Worm (Caenorhabditis elegans) whole organism, L1 larva: ENCODE results near the gene srd-47.

Experiments used
- C04F5.9 ChIP-seq: sonication (generic microtip); optimal IDR thresholded peaks from 2 replicates; lab custom pipeline; 2016; ENCODE audit warnings: missing genetic modification characterization, missing compliant biosample characterization
- C16A3.4 ChIP-seq: fragments of 150-350 bp; optimal IDR thresholded peaks from 2 replicates; lab custom pipeline; 2014; ENCODE audit warnings: missing biosample characterization, missing genetic modification characterization
- C34B4.2 ChIP-seq: sonication (generic microtip); optimal IDR thresholded peaks from 2 replicates; lab custom pipeline; 2017; ENCODE audit warnings: mild to moderate bottlenecking, missing genetic modification characterization, missing compliant biosample characterization
- Y116A8C.19 ChIP-seq: sonication (generic microtip); optimal IDR thresholded peaks from 2 replicates; lab custom pipeline; 2016; ENCODE audit warnings: missing compliant biosample characterization, missing genetic modification characterization, borderline replicate concordance
- aly-2 ChIP-seq: fragments of 150-350 bp; optimal IDR thresholded peaks from 2 replicates; lab custom pipeline; 2014; ENCODE audit warnings: missing biosample characterization, missing genetic modification characterization
- ceh-63 ChIP-seq: fragments of 200-800 bp; sonication (Bioruptor generic); optimal IDR thresholded peaks from 2 replicates; lab custom pipeline; 2018; ENCODE audit warnings: mild to moderate bottlenecking, missing genetic modification characterization, missing compliant biosample characterization
- ces-1 ChIP-seq: fragments of 150-350 bp; optimal IDR thresholded peaks from 2 replicates; lab custom pipeline; 2014; ENCODE audit warnings: missing biosample characterization, missing genetic modification reagents, missing genetic modification characterization
- dpl-1 ChIP-seq, 3 experiments: fragments of 150-350 bp in 2 of 3; sonication (generic microtip) in 1 of 3; optimal IDR thresholded peaks; 2 replicates each; lab custom pipeline; 2014 to 2017; ENCODE audit warnings: missing biosample characterization in 3 of 3, missing genetic modification characterization in 3 of 3, missing genetic modification reagents in 3 of 3
- efl-1 ChIP-seq, 4 experiments: fragments of 150-350 bp; optimal IDR thresholded peaks in 3 of 4; peaks in 1 of 4; 1 replicate in 1 of 4; 2 replicates in 3 of 4; lab custom pipeline; 2014; ENCODE audit warnings: missing biosample characterization in 2 of 4, missing genetic modification characterization in 2 of 4, missing genetic modification reagents in 2 of 4
- efl-3 ChIP-seq: fragments of 200-800 bp; sonication (Bioruptor generic); optimal IDR thresholded peaks from 2 replicates; lab custom pipeline; 2018; ENCODE audit warnings: mild to moderate bottlenecking, missing genetic modification characterization, missing compliant biosample characterization
- egl-13 ChIP-seq: sonication (generic microtip); optimal IDR thresholded peaks from 2 replicates; lab custom pipeline; 2016; ENCODE audit warnings: missing genotype, missing genetic modification reagents, missing genetic modification characterization, missing compliant biosample characterization
- egl-27 ChIP-seq, 2 experiments: fragments of 150-350 bp in 1 of 2; sonication (generic microtip); optimal IDR thresholded peaks; 3 replicates each; lab custom pipeline; 2017 to 2018; ENCODE audit warnings: missing biosample characterization in 2 of 2, missing genetic modification characterization in 2 of 2, missing genetic modification reagents in 2 of 2
- fkh-4 ChIP-seq: sonication (generic microtip); optimal IDR thresholded peaks from 2 replicates; lab custom pipeline; 2016; ENCODE audit warnings: missing compliant biosample characterization, missing genetic modification characterization, borderline replicate concordance
- fkh-8 ChIP-seq: sonication (generic microtip); optimal IDR thresholded peaks from 2 replicates; lab custom pipeline; 2016; ENCODE audit warnings: mild to moderate bottlenecking, missing genetic modification characterization, missing compliant biosample characterization
- fos-1 ChIP-seq: fragments of 150-350 bp; optimal IDR thresholded peaks from 2 replicates; lab custom pipeline; 2014; ENCODE audit warnings: missing biosample characterization, missing genetic modification characterization
- hlh-17 ChIP-seq: fragments of 200-800 bp; sonication (Bioruptor generic); optimal IDR thresholded peaks from 2 replicates; lab custom pipeline; 2018; ENCODE audit warnings: missing genetic modification characterization, mild to moderate bottlenecking, missing compliant biosample characterization, moderate library complexity, borderline replicate concordance
- hpl-2 ChIP-seq: fragments of 150-350 bp; optimal IDR thresholded peaks from 2 replicates; lab custom pipeline; 2014; ENCODE audit warnings: missing biosample characterization, missing genetic modification reagents, missing genetic modification characterization
- lin-13 ChIP-seq: fragments of 150-350 bp; optimal IDR thresholded peaks from 2 replicates; lab custom pipeline; 2014; ENCODE audit warnings: missing biosample characterization, missing genetic modification reagents, missing genetic modification characterization
- lin-14 ChIP-seq: fragments of 200-800 bp; sonication (Bioruptor generic); optimal IDR thresholded peaks from 2 replicates; lab custom pipeline; 2018; ENCODE audit warnings: mild to moderate bottlenecking, missing genetic modification characterization, moderate library complexity, missing compliant biosample characterization
- lin-15B ChIP-seq: fragments of 150-350 bp; sonication (generic microtip); optimal IDR thresholded peaks from 3 replicates; lab custom pipeline; 2014; ENCODE audit warnings: missing biosample characterization, missing genetic modification characterization
- lir-3 ChIP-seq: sonication (generic microtip); optimal IDR thresholded peaks from 2 replicates; lab custom pipeline; 2016; ENCODE audit warnings: mild to moderate bottlenecking, missing genetic modification characterization, moderate library complexity, missing compliant biosample characterization; ENCODE audit not compliant: poor library complexity
- nhr-11 ChIP-seq: fragments of 150-350 bp; optimal IDR thresholded peaks from 2 replicates; lab custom pipeline; 2014; ENCODE audit warnings: missing biosample characterization, missing genetic modification characterization
- nhr-19 ChIP-seq: fragments of 200-800 bp; sonication (Bioruptor generic); conservative IDR thresholded peaks from 2 replicates; pipeline ENCODE4 v1.3.6; 2022; ENCODE audit warnings: missing genetic modification characterization, missing compliant biosample characterization
- nhr-237 ChIP-seq: fragments of 150-350 bp; optimal IDR thresholded peaks from 2 replicates; lab custom pipeline; 2014; ENCODE audit warnings: missing biosample characterization, missing genetic modification characterization
- nhr-71 ChIP-seq: sonication (generic microtip); optimal IDR thresholded peaks from 2 replicates; lab custom pipeline; 2016; ENCODE audit warnings: mild to moderate bottlenecking, missing genetic modification characterization, moderate library complexity, missing compliant biosample characterization
- nhr-76 ChIP-seq: sonication (generic microtip); optimal IDR thresholded peaks from 2 replicates; lab custom pipeline; 2017; ENCODE audit warnings: missing biosample characterization, missing genetic modification characterization
- nhr-84 ChIP-seq: sonication (generic microtip); optimal IDR thresholded peaks from 2 replicates; lab custom pipeline; 2017; ENCODE audit warnings: missing biosample characterization, missing genetic modification characterization
- nhr-85 ChIP-seq: sonication (generic microtip); peaks from one replicate; lab custom pipeline; 2016; ENCODE audit warnings: missing genetic modification characterization, inconsistent platforms, missing compliant biosample characterization
- pax-3 ChIP-seq: fragments of 200-800 bp; sonication (Bioruptor generic); optimal IDR thresholded peaks from 2 replicates; lab custom pipeline; 2018; ENCODE audit warnings: mild to moderate bottlenecking, missing genetic modification characterization, moderate library complexity, missing compliant biosample characterization
- pqm-1 ChIP-seq: sonication (generic microtip); optimal IDR thresholded peaks from 3 replicates; lab custom pipeline; 2017; ENCODE audit warnings: missing biosample characterization, missing genetic modification characterization
- snpc-4 ChIP-seq: fragments of 150-350 bp; optimal IDR thresholded peaks from 2 replicates; lab custom pipeline; 2014; ENCODE audit warnings: missing biosample characterization, missing genetic modification characterization
- sox-4 ChIP-seq: sonication (generic microtip); optimal IDR thresholded peaks from 2 replicates; lab custom pipeline; 2016; ENCODE audit warnings: missing genetic modification characterization, missing compliant biosample characterization
- sptf-1 ChIP-seq: fragments of 150-350 bp; optimal IDR thresholded peaks from 2 replicates; lab custom pipeline; 2014; ENCODE audit warnings: missing biosample characterization, missing genetic modification characterization
- sup-37 ChIP-seq: fragments of 200-800 bp; sonication (Bioruptor generic); optimal IDR thresholded peaks from 2 replicates; lab custom pipeline; 2018; ENCODE audit warnings: mild to moderate bottlenecking, missing genetic modification characterization, missing compliant biosample characterization
- swsn-7 ChIP-seq: sonication (generic microtip); optimal IDR thresholded peaks from 2 replicates; lab custom pipeline; 2016; ENCODE audit warnings: missing genetic modification characterization, missing compliant biosample characterization
- tbx-2 ChIP-seq: sonication (generic microtip); optimal IDR thresholded peaks from 2 replicates; lab custom pipeline; 2016; ENCODE audit warnings: missing genetic modification characterization, missing compliant biosample characterization
- tlp-1 ChIP-seq: fragments of 150-350 bp; optimal IDR thresholded peaks from 2 replicates; lab custom pipeline; 2014; ENCODE audit warnings: missing biosample characterization, missing genetic modification characterization
- unc-130 ChIP-seq: fragments of 150-350 bp; optimal IDR thresholded peaks from 2 replicates; lab custom pipeline; 2017; ENCODE audit warnings: missing biosample characterization, missing genetic modification characterization, inconsistent platforms
- unc-98 ChIP-seq: fragments of 200-800 bp; sonication (Bioruptor generic); IDR thresholded peaks from 2 replicates; pipeline ENCODE4 v1.3.6; 2022; ENCODE audit warnings: missing genetic modification characterization, missing compliant biosample characterization
- ztf-11 ChIP-seq, 2 experiments: sonication (generic microtip); optimal IDR thresholded peaks; 2 replicates each; lab custom pipeline; 2016 to 2017; ENCODE audit warnings: missing genetic modification characterization in 2 of 2, missing biosample characterization in 1 of 2, missing compliant biosample characterization in 1 of 2

srd-47 gene

DNA sequence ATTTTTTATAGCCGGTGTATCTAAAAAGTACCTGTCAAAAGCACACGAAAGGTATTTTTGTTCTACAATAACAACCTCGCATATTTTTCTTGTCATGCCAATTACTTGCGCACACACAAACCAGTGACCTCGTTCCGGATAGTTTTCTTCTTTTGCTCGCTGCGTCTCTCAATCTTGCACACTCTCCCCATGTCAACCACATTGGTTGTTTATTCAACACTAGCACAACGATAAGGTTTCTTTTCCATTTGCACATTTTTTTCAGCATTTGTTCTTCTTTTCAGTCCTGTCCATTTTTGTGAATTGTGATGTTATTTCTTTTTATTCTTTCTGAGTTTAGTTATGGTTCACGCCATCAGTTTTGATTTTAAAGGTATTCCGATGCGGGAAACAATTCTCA, 16.8 kb downstream of the srd-47 start, which contains the start of gene F42F12.3:
TSS of gene F42F12.3 (plus strand) at position 372 of the 400 bp plus-strand sequence.
- peak; percentile 28 for TF ChIP-seq lin-14
- TF ChIP-seq unc-98 (GFP tag; lab: Robert Waterston, UW) = no peak

DNA sequence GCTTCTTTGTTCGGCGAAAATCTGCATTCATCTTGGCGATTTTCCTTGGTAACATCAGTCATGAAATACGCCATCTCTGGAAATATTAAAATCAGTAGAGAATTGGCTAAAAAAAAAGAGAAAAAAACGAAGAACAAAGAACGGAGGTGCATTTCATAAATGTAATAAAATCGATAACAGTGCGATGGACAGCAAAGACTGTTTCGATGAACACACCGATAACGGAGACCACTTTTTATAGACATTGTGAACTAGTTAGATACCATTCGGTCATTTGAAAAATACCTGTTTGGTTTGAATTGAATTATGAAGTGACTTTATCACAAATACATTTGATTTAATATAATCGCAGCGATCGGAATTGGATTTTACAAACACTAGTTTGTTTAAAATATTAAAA, 19.4 kb downstream of the srd-47 start, which contains the start of gene F42F12.4:
TSS of gene F42F12.4 (minus strand) at position 76 of the 400 bp plus-strand sequence.
- TF ChIP-seq nhr-85 = peak; percentile 51
- no peak for TF ChIP-seq C16A3.4 (tag; lab: Kevin White, UChicago)

DNA sequence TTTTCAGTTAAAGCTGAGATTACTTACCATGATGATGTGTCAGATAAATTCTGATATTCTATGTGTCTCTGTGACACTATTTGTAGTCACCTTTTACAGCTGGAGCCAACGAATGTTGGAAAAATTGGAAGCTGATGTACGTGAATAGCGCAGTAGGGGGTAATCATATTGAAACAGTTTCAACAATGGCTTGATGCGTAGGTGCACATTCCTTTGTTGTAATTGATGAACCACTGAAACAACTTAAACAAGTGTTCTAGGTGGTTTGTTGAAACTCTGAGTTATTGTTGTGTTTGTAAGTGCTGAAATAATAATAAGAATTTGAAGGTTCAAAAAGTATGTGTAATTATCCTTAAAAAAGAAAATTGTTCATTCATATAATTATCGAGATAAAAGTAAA, 23.1 kb downstream of the srd-47 start, which contains the start of gene nspc-12:
TSS of gene nspc-12 (minus strand) at position 101 of the 400 bp plus-strand sequence.
- TF ChIP-seq C34B4.2 (tag; lab: Kevin White, UChicago) (no peak), nhr-76 (no peak), ztf-11 (tag; optimal IDR thresholded peaks at IDR 0.05; lab: Kevin White, UChicago) (no peak), nhr-19 (GFP tag; lab: Robert Waterston, UW) (no peak), ceh-63 (GFP tag; lab: Kevin White, UChicago) (no peak), egl-27 (tag; optimal IDR thresholded peaks at IDR 0.05; lab: Kevin White, UChicago) (no peak), pqm-1 (tag; lab: Kevin White, UChicago) (no peak), fkh-4 (no peak), nhr-237 (tag; lab: Kevin White, UChicago) (no peak), aly-2 (tag; lab: Kevin White, UChicago) (no peak), nhr-11 (tag; lab: Kevin White, UChicago) (no peak), dpl-1 (GFP tag; optimal IDR thresholded peaks at IDR 0.05; lab: Kevin White, UChicago) (no peak), tbx-2 (tag; lab: Kevin White, UChicago) (no peak), swsn-7 (no peak), unc-130 (no peak), ces-1 (GFP tag; lab: Kevin White, UChicago) (no peak), efl-1 (optimal IDR thresholded peaks at IDR 0.05; lab: Kevin White, UChicago) (no peak), efl-1 (GFP tag; optimal IDR thresholded peaks at IDR 0.05 in 1 of 2; lab: Kevin White, UChicago) (no peak)

DNA sequence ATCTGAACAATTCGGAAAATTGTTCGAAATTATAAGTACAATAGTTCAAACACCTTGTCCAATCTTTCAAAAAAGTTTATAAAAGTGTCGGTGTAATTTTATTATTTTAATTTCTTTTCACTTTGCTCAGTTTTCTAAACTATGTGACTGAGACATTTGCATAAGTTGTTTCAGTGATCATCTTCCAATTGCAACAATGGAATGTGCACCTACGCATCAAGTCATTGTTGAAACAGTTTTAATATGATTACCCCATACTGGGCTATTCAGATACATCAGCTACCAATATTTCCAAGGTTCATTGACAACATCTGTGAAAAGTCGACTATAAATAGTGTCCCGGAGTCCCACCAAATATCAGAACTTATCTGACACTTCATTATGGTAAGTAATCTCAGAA, 23.7 kb downstream of the srd-47 start, which contains the start of gene nspc-13:
TSS of gene nspc-13 (plus strand) at position 301 of the 400 bp plus-strand sequence.
- TF ChIP-seq ces-1 (GFP tag; lab: Kevin White, UChicago) (no peak), lin-15B (tag; lab: Kevin White, UChicago) (no peak), fkh-4 (no peak), snpc-4 (tag; lab: Kevin White, UChicago) (no peak), fos-1 (tag; lab: Kevin White, UChicago) (no peak), efl-3 (GFP tag; lab: Kevin White, UChicago) (no peak), sox-4 (tag; lab: Kevin White, UChicago) (no peak), lin-13 (no peak), efl-1 (optimal IDR thresholded peaks at IDR 0.05; lab: Kevin White, UChicago) (no peak), efl-1 (GFP tag; optimal IDR thresholded peaks at IDR 0.05 in 1 of 2; lab: Kevin White, UChicago) (no peak), sup-37 (GFP tag; lab: Kevin White, UChicago) (no peak), tbx-2 (tag; lab: Kevin White, UChicago) (no peak), fkh-8 (tag; lab: Kevin White, UChicago) (no peak), hpl-2 (no peak), C04F5.9 (tag; lab: Kevin White, UChicago) (no peak)
- TF ChIP-seq, all 84 proteins: peak for 0

DNA sequence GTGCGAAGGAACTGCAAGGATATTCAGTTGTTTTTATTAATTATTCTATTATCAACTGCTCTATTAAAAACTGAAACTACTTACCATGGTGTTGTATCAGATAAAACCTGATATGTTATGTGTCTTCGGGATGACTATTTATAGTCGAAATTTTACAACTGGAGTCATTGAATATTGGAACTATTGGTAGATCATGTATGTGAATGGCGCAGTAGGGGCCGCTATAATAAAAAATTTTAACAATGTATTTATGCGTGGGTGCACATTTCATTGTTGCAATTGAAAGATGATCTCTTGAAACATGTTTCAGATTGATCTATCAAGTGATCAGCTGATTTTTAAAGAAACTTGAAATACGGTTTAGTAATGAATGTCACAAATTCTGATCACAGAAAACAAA, 25.5 kb downstream of the srd-47 start, which contains the start of gene nspc-14:
TSS of gene nspc-14 (minus strand) at position 101 of the 400 bp plus-strand sequence.
- no peak for TF ChIP-seq egl-13 (tag; lab: Kevin White, UChicago)
- no peak for TF ChIP-seq fkh-8 (tag; lab: Kevin White, UChicago)
- TF ChIP-seq sptf-1 = no peak
- TF ChIP-seq nhr-71 (tag; lab: Kevin White, UChicago) = no peak
- no peak for TF ChIP-seq hlh-17 (GFP tag; lab: Kevin White, UChicago)
- no peak for TF ChIP-seq Y116A8C.19 (tag; lab: Kevin White, UChicago)
- TF ChIP-seq ces-1 (GFP tag; lab: Kevin White, UChicago) = no peak
- TF ChIP-seq unc-130 = no peak
- TF ChIP-seq tlp-1 (tag; lab: Kevin White, UChicago) = no peak
- no peak for TF ChIP-seq pax-3
- no peak for TF ChIP-seq snpc-4 (tag; lab: Kevin White, UChicago)
- no peak for TF ChIP-seq sup-37 (GFP tag; lab: Kevin White, UChicago)
- no peak for TF ChIP-seq nhr-84 (tag; lab: Kevin White, UChicago)
- no peak for TF ChIP-seq lir-3 (tag; lab: Kevin White, UChicago)
